Worm (Caenorhabditis elegans) whole organism, young adult: ENCODE measurements around the gene gcy-27.

Experiments used
- B0035.1 ChIP-seq: sonication (generic microtip); optimal IDR thresholded peaks from 2 replicates; lab custom pipeline; 2016; ENCODE audit warnings: missing genetic modification characterization, mild to moderate bottlenecking, missing compliant biosample characterization, missing genotype, missing genetic modification reagents
- F39B2.1 ChIP-seq: fragments of 200-800 bp; sonication (Bioruptor generic); IDR thresholded peaks from 2 replicates; pipeline ENCODE4 v1.3.6; 2022; ENCODE audit warnings: missing genetic modification reagents, missing genetic modification characterization, missing compliant biosample characterization
- F52B5.7 ChIP-seq: sonication (generic microtip); optimal IDR thresholded peaks from 2 replicates; lab custom pipeline; 2016; ENCODE audit warnings: mild to moderate bottlenecking, missing genetic modification characterization, missing compliant biosample characterization
- K11D2.4 ChIP-seq: fragments of 200-800 bp; sonication (Bioruptor generic); IDR thresholded peaks from 2 replicates; pipeline ENCODE4 v1.3.6; 2022; ENCODE audit warnings: missing genetic modification reagents, missing genetic modification characterization, missing compliant biosample characterization
- K12H6.12 ChIP-seq: fragments of 200-800 bp; sonication (Bioruptor generic); optimal IDR thresholded peaks from 2 replicates; lab custom pipeline; 2018; ENCODE audit warnings: mild to moderate bottlenecking, missing genetic modification characterization, missing compliant biosample characterization
- Y79H2A.3 ChIP-seq: fragments of 200-800 bp; sonication (Bioruptor generic); conservative IDR thresholded peaks from 2 replicates; pipeline ENCODE4 v1.3.6; 2022; ENCODE audit warnings: missing genetic modification reagents, missing genetic modification characterization, missing compliant biosample characterization
- athp-1 ChIP-seq: sonication (generic microtip); optimal IDR thresholded peaks from 2 replicates; lab custom pipeline; 2017; ENCODE audit warnings: mild to moderate bottlenecking, missing genetic modification characterization, missing compliant biosample characterization
- attf-6 ChIP-seq: fragments of 200-800 bp; sonication (Bioruptor generic); IDR thresholded peaks from 2 replicates; pipeline ENCODE4 v1.3.6; 2022; ENCODE audit warnings: missing genetic modification reagents, missing genetic modification characterization, missing compliant biosample characterization
- chd-7 ChIP-seq: sonication (generic microtip); optimal IDR thresholded peaks from 2 replicates; lab custom pipeline; 2016; ENCODE audit warnings: mild to moderate bottlenecking, missing genetic modification characterization, moderate library complexity, missing compliant biosample characterization
- die-1 ChIP-seq: sonication (generic microtip); optimal IDR thresholded peaks from 2 replicates; lab custom pipeline; 2016; ENCODE audit warnings: missing genotype, mild to moderate bottlenecking, missing genetic modification characterization, missing compliant biosample characterization
- egrh-3 ChIP-seq: fragments of 200-800 bp; sonication (Bioruptor generic); IDR thresholded peaks from 2 replicates; pipeline ENCODE4 v1.3.6; 2022; ENCODE audit warnings: missing genetic modification reagents, missing genetic modification characterization, missing compliant biosample characterization
- hlh-12 ChIP-seq: sonication (generic microtip); optimal IDR thresholded peaks from 2 replicates; lab custom pipeline; 2016; ENCODE audit warnings: missing genetic modification characterization, missing compliant biosample characterization
- hmg-20 ChIP-seq: fragments of 200-800 bp; sonication (Bioruptor generic); IDR thresholded peaks from 2 replicates; pipeline ENCODE4 v1.3.6; 2022; ENCODE audit warnings: missing genetic modification reagents, missing genetic modification characterization, missing compliant biosample characterization
- hrde-1 ChIP-seq: sonication (generic microtip); optimal IDR thresholded peaks from 2 replicates; lab custom pipeline; 2016; ENCODE audit warnings: missing genetic modification characterization, mild to moderate bottlenecking, missing compliant biosample characterization, moderate library complexity, missing genotype, missing genetic modification reagents, borderline replicate concordance
- lin-54 ChIP-seq: fragments of 200-800 bp; sonication (Bioruptor generic); optimal IDR thresholded peaks from 2 replicates; lab custom pipeline; 2018; ENCODE audit warnings: mild to moderate bottlenecking, missing genetic modification characterization, missing compliant biosample characterization
- lir-1 ChIP-seq: fragments of 200-800 bp; sonication (Bioruptor generic); conservative IDR thresholded peaks from 2 replicates; pipeline ENCODE4 v1.3.6; 2022; ENCODE audit warnings: missing genetic modification reagents, missing genetic modification characterization, missing compliant biosample characterization
- madf-10 ChIP-seq: sonication (generic microtip); optimal IDR thresholded peaks from 2 replicates; lab custom pipeline; 2016; ENCODE audit warnings: mild to moderate bottlenecking, missing genetic modification characterization, missing compliant biosample characterization
- mxl-1 ChIP-seq: sonication (generic microtip); optimal IDR thresholded peaks from 2 replicates; lab custom pipeline; 2016; ENCODE audit warnings: missing genetic modification characterization, missing compliant biosample characterization
- nfya-1 ChIP-seq: sonication (generic microtip); optimal IDR thresholded peaks from 2 replicates; lab custom pipeline; 2017; ENCODE audit warnings: antibody characterized with exemption, missing compliant biosample characterization, missing genetic modification characterization, borderline replicate concordance; ENCODE audit not compliant: insufficient read depth
- nfya-2 ChIP-seq: fragments of 200-800 bp; sonication (Bioruptor generic); IDR thresholded peaks from 2 replicates; pipeline ENCODE4 v1.3.6; 2022; ENCODE audit warnings: missing genetic modification reagents, missing genetic modification characterization, missing compliant biosample characterization
- nhr-80 ChIP-seq: sonication (generic microtip); optimal IDR thresholded peaks from 2 replicates; lab custom pipeline; 2016; ENCODE audit warnings: missing genetic modification characterization, missing compliant biosample characterization
- pbrm-1 ChIP-seq: fragments of 200-800 bp; sonication (Bioruptor generic); IDR thresholded peaks from 2 replicates; pipeline ENCODE4 v1.3.6; 2022; ENCODE audit warnings: missing genetic modification reagents, missing genetic modification characterization, missing compliant biosample characterization
- repo-1 ChIP-seq: sonication (generic microtip); optimal IDR thresholded peaks from 2 replicates; lab custom pipeline; 2017; ENCODE audit warnings: mild to moderate bottlenecking, missing genetic modification characterization, missing compliant biosample characterization
- sdz-38 ChIP-seq: sonication (generic microtip); optimal IDR thresholded peaks from 2 replicates; lab custom pipeline; 2016; ENCODE audit warnings: missing genotype, missing genetic modification characterization, missing compliant biosample characterization
- sea-2 ChIP-seq: fragments of 200-800 bp; sonication (Bioruptor generic); IDR thresholded peaks from 2 replicates; pipeline ENCODE4 v1.3.6; 2022; ENCODE audit warnings: missing genetic modification characterization, missing compliant biosample characterization
- snpc-1.1 ChIP-seq: sonication (generic microtip); optimal IDR thresholded peaks from 2 replicates; lab custom pipeline; 2017; ENCODE audit warnings: missing genetic modification characterization, mild to moderate bottlenecking, missing compliant biosample characterization, antibody characterized with exemption, moderate library complexity, missing genotype, missing genetic modification reagents; ENCODE audit not compliant: insufficient read depth
- snpc-3.4 ChIP-seq: sonication (generic microtip); optimal IDR thresholded peaks from 2 replicates; lab custom pipeline; 2017; ENCODE audit warnings: missing genetic modification characterization, mild to moderate bottlenecking, missing compliant biosample characterization, antibody characterized with exemption, moderate library complexity, missing genotype, missing genetic modification reagents
- snpc-4 ChIP-seq, 5 experiments: fragments of 150-350 bp in 1 of 5; sonication (generic microtip) in 4 of 5; optimal IDR thresholded peaks; 2 replicates each; lab custom pipeline; 2014 to 2018; ENCODE audit warnings: missing genetic modification characterization in 5 of 5, missing biosample characterization in 3 of 5, antibody characterized with exemption in 2 of 5, mild to moderate bottlenecking in 2 of 5, missing compliant biosample characterization in 2 of 5, missing genotype in 2 of 5, moderate library complexity in 2 of 5, missing genetic modification reagents in 1 of 5
- sptf-2 ChIP-seq: fragments of 200-800 bp; sonication (Bioruptor generic); optimal IDR thresholded peaks from 2 replicates; lab custom pipeline; 2018; ENCODE audit warnings: mild to moderate bottlenecking, missing genetic modification characterization, missing compliant biosample characterization
- tlf-1 ChIP-seq: fragments of 200-800 bp; sonication (Bioruptor generic); optimal IDR thresholded peaks from 2 replicates; lab custom pipeline; 2018; ENCODE audit warnings: mild to moderate bottlenecking, missing genetic modification characterization, missing compliant biosample characterization
- unc-130 ChIP-seq: sonication (generic microtip); optimal IDR thresholded peaks from 2 replicates; lab custom pipeline; 2016; ENCODE audit warnings: missing genetic modification reagents, missing genetic modification characterization, missing compliant biosample characterization
- xnd-1 ChIP-seq: sonication (generic microtip); optimal IDR thresholded peaks from 2 replicates; lab custom pipeline; 2016; ENCODE audit warnings: missing genotype, missing genetic modification reagents, missing genetic modification characterization, missing compliant biosample characterization
- ztf-25 ChIP-seq: fragments of 200-800 bp; sonication (Bioruptor generic); IDR thresholded peaks from 2 replicates; pipeline ENCODE4 v1.3.6; 2022; ENCODE audit warnings: missing genetic modification reagents, missing genetic modification characterization, missing compliant biosample characterization
- ztf-3 ChIP-seq: fragments of 200-800 bp; sonication (Bioruptor generic); optimal IDR thresholded peaks from 2 replicates; lab custom pipeline; 2018; ENCODE audit warnings: mild to moderate bottlenecking, missing genetic modification characterization, missing compliant biosample characterization

gcy-27 gene

ce11 chrIV:17407025-17407424 lies 29.4 kb downstream of the gcy-27 start, which contains the start of gene T02D1.7:
Gene T02D1.7, minus strand, starts transcription at chrIV:17407125.
- TF ChIP-seq tlf-1 (GFP tag; lab: Kevin White, UChicago) (no peak), chd-7 (tag; lab: Kevin White, UChicago) (no peak), hrde-1 (no peak), die-1 (tag; lab: Kevin White, UChicago) (no peak), F52B5.7 (tag; lab: Kevin White, UChicago) (no peak)

- no peak for TF ChIP-seq hmg-20 (GFP tag; lab: Robert Waterston, UW)
- no peak for TF ChIP-seq F39B2.1 (GFP tag; lab: Robert Waterston, UW)
- no peak for TF ChIP-seq madf-10 (tag; lab: Kevin White, UChicago)
- TF ChIP-seq unc-130 (GFP tag; lab: Kevin White, UChicago) = no peak
- TF ChIP-seq K11D2.4 (GFP tag; lab: Robert Waterston, UW) = no peak
- TF ChIP-seq Y79H2A.3 = no peak
- TF ChIP-seq sptf-2 = no peak
- no peak for TF ChIP-seq nhr-80 (tag; lab: Kevin White, UChicago)
- no peak for TF ChIP-seq nfya-1 (tag; lab: Kevin White, UChicago)
- no peak for TF ChIP-seq lir-1 (GFP tag; lab: Robert Waterston, UW)
- TF ChIP-seq lin-54 (GFP tag; lab: Kevin White, UChicago) = no peak
Observed at ce11 chrIV:17406119-17406518, 30.3 kb downstream of the gcy-27 start.

ce11 chrIV:17405530-17405929 lies 30.9 kb downstream of the gcy-27 start, which contains the start of gene pmp-4:
Gene pmp-4, minus strand, starts transcription at chrIV:17405630.
- no peak for TF ChIP-seq snpc-1.1 (tag; lab: Kevin White, UChicago)
- TF ChIP-seq egrh-3 (GFP tag; lab: Robert Waterston, UW) = no peak
- TF ChIP-seq nhr-80 (tag; lab: Kevin White, UChicago) = peak; percentile 54
- TF ChIP-seq xnd-1 = no peak

ce11 chrIV:17399455-17399854 lies 37.0 kb downstream of the gcy-27 start, which contains the start of gene T02D1.4:
Gene T02D1.4, plus strand, starts transcription at chrIV:17399755.
- no peak for TF ChIP-seq ztf-3 (GFP tag; lab: Kevin White, UChicago)
- TF ChIP-seq B0035.1 (tag; lab: Kevin White, UChicago) = no peak
- no peak for TF ChIP-seq snpc-3.4
- no peak for TF ChIP-seq nfya-2 (GFP tag; lab: Robert Waterston, UW)
- no peak for TF ChIP-seq lin-54 (GFP tag; lab: Kevin White, UChicago)
- no peak for TF ChIP-seq repo-1 (tag; lab: Kevin White, UChicago)
- no peak for TF ChIP-seq hlh-12 (tag; lab: Kevin White, UChicago)
- TF ChIP-seq die-1 (tag; lab: Kevin White, UChicago) = no peak
- TF ChIP-seq attf-6 (GFP tag; lab: Robert Waterston, UW) = no peak
- TF ChIP-seq pbrm-1 (GFP tag; lab: Robert Waterston, UW) = no peak
- TF ChIP-seq K12H6.12 (tag; lab: Kevin White, UChicago) = no peak
- no peak for TF ChIP-seq unc-130 (GFP tag; lab: Kevin White, UChicago)
- no peak for TF ChIP-seq athp-1 (tag; lab: Kevin White, UChicago)
- TF ChIP-seq egrh-3 (GFP tag; lab: Robert Waterston, UW) = no peak
- TF ChIP-seq snpc-4 (GFP tag; optimal IDR thresholded peaks at IDR 0.05; lab: Kevin White, UChicago) = no peak
- no peak for TF ChIP-seq snpc-4 (tag; optimal IDR thresholded peaks at IDR 0.05; lab: Kevin White, UChicago)
- TF ChIP-seq ztf-25 = no peak
- TF ChIP-seq sdz-38 (tag; lab: Kevin White, UChicago) = no peak
- TF ChIP-seq mxl-1 (tag; lab: Kevin White, UChicago) = no peak
- no peak for TF ChIP-seq sea-2 (GFP tag; lab: Robert Waterston, UW)
